Worm (Caenorhabditis elegans): ENCODE results near the gene mpst-7.

The mpst-7 gene

DNA sequence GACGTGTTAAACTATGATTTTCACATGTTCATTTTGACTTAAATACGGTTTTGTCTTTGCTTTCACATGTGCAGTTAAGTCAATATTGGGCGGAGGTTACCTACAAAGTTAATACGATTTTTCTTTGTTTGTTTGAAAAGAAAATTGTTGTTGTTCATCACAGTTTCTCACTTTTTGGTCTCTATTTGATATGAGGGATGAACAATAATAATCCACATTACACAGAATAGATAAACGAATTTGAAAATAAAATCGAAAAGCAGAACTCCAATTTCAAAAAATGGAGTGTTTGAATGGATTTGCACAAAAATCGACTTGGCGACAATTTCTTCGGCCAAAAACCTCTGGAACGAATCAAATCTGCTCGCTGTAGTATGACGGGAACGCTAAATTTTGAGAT is 54.2 kb downstream of the mpst-7 start, which contains the start of gene ttr-29:
Gene ttr-29, minus strand, starts transcription at position 101 of the 400 bp plus-strand sequence.
- TF ChIP-seq unc-62 (GFP tag; optimal IDR thresholded peaks at IDR 0.05 in 1 of 2) (peak in 1 of 2 experiments; percentile 18), unc-62 (tag; optimal IDR thresholded peaks at IDR 0.05) (no peak), nhr-25 (tag; optimal IDR thresholded peaks at IDR 0.05; ENCODE audit: borderline replicate concordance, insufficient read depth) (no peak)

Data from whole organism, L4 larva.